Worm (Caenorhabditis elegans): ENCODE measurements around the gene rpn-12.

rpn-12 gene

DNA sequence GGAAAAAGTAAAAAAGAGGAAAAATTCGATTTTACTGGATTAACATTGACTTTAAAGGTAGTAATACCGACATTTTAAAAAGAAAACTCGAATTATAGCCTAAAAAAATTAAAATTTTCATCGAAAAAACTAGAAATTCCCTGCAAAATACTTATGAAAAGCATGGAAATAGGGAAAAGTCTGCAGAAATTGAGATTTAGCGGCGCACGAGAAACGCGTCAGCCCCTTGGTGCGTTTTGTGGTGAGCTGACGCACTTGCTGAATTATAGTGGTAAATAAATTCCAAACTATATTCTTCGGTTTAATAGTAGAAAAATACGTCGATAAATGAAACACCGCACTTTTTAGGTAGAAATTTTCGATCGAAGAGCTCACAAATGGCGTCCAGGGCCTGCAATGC, 41.5 kb downstream of the rpn-12 start (continued):
- TF ChIP-seq attf-4 (tag; optimal IDR thresholded peaks at IDR 0.05) (no peak), F37D6.2 (tag; optimal IDR thresholded peaks at IDR 0.05) (no peak), madf-5 (GFP tag; IDR thresholded peaks at IDR 0.05) (no peak), ceh-62 (tag; optimal IDR thresholded peaks at IDR 0.05) (no peak), dmd-9 (GFP tag; IDR thresholded peaks at IDR 0.05) (no peak), daf-16 (GFP tag; optimal IDR thresholded peaks at IDR 0.05) (no peak), daf-16 (tag; optimal IDR thresholded peaks at IDR 0.05) (no peak), zfp-2 (tag; optimal IDR thresholded peaks at IDR 0.05) (no peak), gei-8 (GFP tag; optimal IDR thresholded peaks at IDR 0.05) (no peak), hlh-11 (tag; optimal IDR thresholded peaks at IDR 0.05) (peak; percentile 25), Y48G9A.11 (GFP tag; IDR thresholded peaks at IDR 0.05) (no peak), daf-8 (GFP tag; IDR thresholded peaks at IDR 0.05) (no peak), R02D3.7 (tag; optimal IDR thresholded peaks at IDR 0.05) (no peak), nhr-6 (tag; optimal IDR thresholded peaks at IDR 0.05) (no peak), fkh-10 (GFP tag; optimal IDR thresholded peaks at IDR 0.05) (no peak), dpl-1 (GFP tag; optimal IDR thresholded peaks at IDR 0.05) (peak; percentile 50), zip-2 (tag; optimal IDR thresholded peaks at IDR 0.05) (no peak), nhr-77 (tag; optimal IDR thresholded peaks at IDR 0.05) (peak; percentile 1), nhr-111 (GFP tag; optimal IDR thresholded peaks at IDR 0.05) (no peak), lin-13 (GFP tag; optimal IDR thresholded peaks at IDR 0.05) (peak; percentile 29), arid-1 (GFP tag; conservative IDR thresholded peaks at IDR 0.05) (no peak), F26F4.8 (GFP tag; conservative IDR thresholded peaks at IDR 0.05) (no peak), ZK337.2 (GFP tag; IDR thresholded peaks at IDR 0.05) (no peak), unc-130 (GFP tag; optimal IDR thresholded peaks at IDR 0.05) (no peak), T26A8.4 (GFP tag; IDR thresholded peaks at IDR 0.05) (no peak), F49E8.2 (tag; optimal IDR thresholded peaks at IDR 0.05; ENCODE audit: borderline replicate concordance) (no peak), ceh-32 (tag; optimal IDR thresholded peaks at IDR 0.05; ENCODE audit: poor library complexity) (no peak), mes-2 (tag; optimal IDR thresholded peaks at IDR 0.05; ENCODE audit: poor library complexity, severe bottlenecking) (peak; percentile 38), ZK546.5 (tag; optimal IDR thresholded peaks at IDR 0.05) (no peak), egl-27 (tag; optimal IDR thresholded peaks at IDR 0.05) (no peak), nhr-11 (tag; optimal IDR thresholded peaks at IDR 0.05) (no peak), nhr-76 (tag; optimal IDR thresholded peaks at IDR 0.05) (no peak), lin-38 (GFP tag; IDR thresholded peaks at IDR 0.05) (peak; percentile 31; the same call in 1 of the 2 replicates), hif-1 (tag; optimal IDR thresholded peaks at IDR 0.05) (no peak), mdl-1 (tag; optimal IDR thresholded peaks at IDR 0.05) (no peak), lin-15B (tag; optimal IDR thresholded peaks at IDR 0.05) (no peak), pqm-1 (tag; optimal IDR thresholded peaks at IDR 0.05) (no peak), mxl-2 (GFP tag; conservative IDR thresholded peaks at IDR 0.05) (no peak), lir-3 (tag; optimal IDR thresholded peaks at IDR 0.05) (no peak), cey-2 (tag; optimal IDR thresholded peaks at IDR 0.05; ENCODE audit: borderline replicate concordance, insufficient read depth) (no peak), nhr-10 (tag; optimal IDR thresholded peaks at IDR 0.05) (no peak), tra-1 (GFP tag; IDR thresholded peaks at IDR 0.05) (no peak)
